Fruit fly (Drosophila melanogaster) whole organism, embryonic: ENCODE data around the gene CG7530.

Experiments
- CG10543 ChIP-seq: fragments of 200-800 bp; sonication (Bioruptor generic); optimal IDR thresholded peaks from 3 replicates; lab custom pipeline; 2017; ENCODE audit warnings: missing biosample characterization, mild to moderate bottlenecking, missing genetic modification characterization, moderate library complexity
- CG11456 ChIP-seq: fragments of 200-800 bp; sonication (Bioruptor generic); IDR thresholded peaks from 3 replicates; pipeline ENCODE4 v1.3.6; 2022; ENCODE audit warnings: missing biosample characterization, missing genetic modification characterization
- CG1233 ChIP-seq: fragments of 200-800 bp; sonication (Bioruptor generic); optimal IDR thresholded peaks from 4 replicates; lab custom pipeline; 2018; ENCODE audit warnings: missing biosample characterization, mild to moderate bottlenecking, missing genetic modification characterization
- CG12744 ChIP-seq: fragments of 200-800 bp; sonication (Bioruptor generic); optimal IDR thresholded peaks from 2 replicates; lab custom pipeline; 2016; ENCODE audit warnings: missing biosample characterization, missing genetic modification characterization
- CG12769 ChIP-seq: fragments of 200-800 bp; sonication (Bioruptor generic); optimal IDR thresholded peaks from 2 replicates; lab custom pipeline; 2019; ENCODE audit warnings: missing biosample characterization, mild to moderate bottlenecking, missing genetic modification characterization, moderate library complexity
- CG13424 ChIP-seq: fragments of 200-800 bp; sonication (Bioruptor generic); optimal IDR thresholded peaks from 2 replicates; lab custom pipeline; 2019; ENCODE audit warnings: missing biosample characterization, mild to moderate bottlenecking, missing genetic modification characterization, moderate library complexity
- CG15601 ChIP-seq: fragments of 200-800 bp; sonication (Bioruptor generic); optimal IDR thresholded peaks from 3 replicates; lab custom pipeline; 2019; ENCODE audit warnings: missing biosample characterization, mild to moderate bottlenecking, missing genetic modification characterization, moderate library complexity
- CG30020 ChIP-seq: fragments of 200-800 bp; optimal IDR thresholded peaks from 2 replicates; lab custom pipeline; 2019; ENCODE audit warnings: missing biosample characterization, mild to moderate bottlenecking, missing genetic modification characterization, moderate library complexity
- CG4404 ChIP-seq: fragments of 200-800 bp; sonication (Bioruptor generic); IDR thresholded peaks from 2 replicates; pipeline ENCODE4 v1.3.6; 2022; ENCODE audit warnings: missing biosample characterization, missing genetic modification characterization
- CG7745 ChIP-seq: fragments of 200-800 bp; sonication (Bioruptor generic); optimal IDR thresholded peaks from 2 replicates; lab custom pipeline; 2018; ENCODE audit warnings: missing biosample characterization, mild to moderate bottlenecking, missing genetic modification characterization, moderate library complexity
- CG8089 ChIP-seq: fragments of 200-800 bp; sonication (Bioruptor generic); optimal IDR thresholded peaks from 3 replicates; lab custom pipeline; 2016; ENCODE audit warnings: missing biosample characterization, missing genetic modification characterization
- CG8281 ChIP-seq: fragments of 200-800 bp; sonication (Bioruptor generic); optimal IDR thresholded peaks from 2 replicates; lab custom pipeline; 2018; ENCODE audit warnings: missing biosample characterization, mild to moderate bottlenecking, missing genetic modification characterization, moderate library complexity
- CG8944 ChIP-seq: fragments of 200-800 bp; sonication (Bioruptor generic); optimal IDR thresholded peaks from 3 replicates; lab custom pipeline; 2016; ENCODE audit warnings: missing biosample characterization, missing genetic modification characterization
- CG9727 ChIP-seq: fragments of 200-800 bp; sonication (Bioruptor generic); optimal IDR thresholded peaks from 3 replicates; lab custom pipeline; 2017; ENCODE audit warnings: missing biosample characterization, mild to moderate bottlenecking, missing genetic modification characterization
- CG9932 ChIP-seq: fragments of 200-800 bp; sonication (Bioruptor generic); IDR thresholded peaks from 2 replicates; pipeline ENCODE4 v1.3.6; 2022; ENCODE audit warnings: missing biosample characterization, missing genetic modification characterization
- Dp ChIP-seq: fragments of 200-800 bp; sonication (Bioruptor generic); optimal IDR thresholded peaks from 2 replicates; lab custom pipeline; 2018; ENCODE audit warnings: missing biosample characterization, mild to moderate bottlenecking, missing genetic modification characterization, moderate library complexity
- Eip74EF ChIP-seq, 2 experiments: fragments of 200-800 bp in 1 of 2; fragments of >200 bp in 1 of 2; sonication (Bioruptor generic) in 1 of 2; optimal IDR thresholded peaks; 2 replicates each; lab custom pipeline; 2017 to 2019; ENCODE audit warnings: missing biosample characterization in 2 of 2, missing genetic modification characterization in 2 of 2, mild to moderate bottlenecking in 1 of 2, moderate library complexity in 1 of 2
- HLH3B ChIP-seq: fragments of 200-800 bp; sonication (Bioruptor generic); IDR thresholded peaks from 2 replicates; pipeline ENCODE4 v1.3.6; 2022; ENCODE audit warnings: missing biosample characterization, missing genetic modification characterization
- Hey ChIP-seq: fragments of 200-800 bp; sonication (Bioruptor generic); optimal IDR thresholded peaks from 3 replicates; lab custom pipeline; 2018; ENCODE audit warnings: missing biosample characterization, mild to moderate bottlenecking, missing genetic modification characterization
- Hr39 ChIP-seq: fragments of >200 bp; optimal IDR thresholded peaks from 2 replicates; lab custom pipeline; 2017
- Med ChIP-seq: fragments of 200-800 bp; sonication (Bioruptor generic); peaks from one replicate; lab custom pipeline; 2016; ENCODE audit warnings: missing biosample characterization, missing genetic modification characterization, mild to moderate bottlenecking, inconsistent platforms, moderate library complexity
- Myb ChIP-seq: fragments of 200-800 bp; sonication (Bioruptor generic); optimal IDR thresholded peaks from 2 replicates; lab custom pipeline; 2016; ENCODE audit warnings: missing biosample characterization, missing genetic modification characterization
- Nf-YA ChIP-seq: fragments of 200-800 bp; sonication (Bioruptor generic); IDR thresholded peaks from 2 replicates; pipeline ENCODE4 v1.3.6; 2022; ENCODE audit warnings: missing biosample characterization, missing genetic modification characterization
- Pdp1 ChIP-seq, 2 experiments: fragments of 200-800 bp; sonication (Bioruptor generic); optimal IDR thresholded peaks; 3 replicates each; lab custom pipeline; 2016; ENCODE audit warnings: missing biosample characterization in 2 of 2, missing genetic modification characterization in 2 of 2, mild to moderate bottlenecking in 1 of 2, moderate library complexity in 1 of 2
- Taf1 ChIP-seq: fragments of 200-800 bp; sonication (Bioruptor generic); IDR thresholded peaks from 2 replicates; pipeline ENCODE4 v1.3.6; 2022; ENCODE audit warnings: missing biosample characterization, missing genetic modification characterization
- Xbp1 ChIP-seq: fragments of 200-800 bp; sonication (Bioruptor generic); optimal IDR thresholded peaks from 3 replicates; lab custom pipeline; 2016; ENCODE audit warnings: missing biosample characterization, mild to moderate bottlenecking, missing genetic modification characterization
- bigmax ChIP-seq: fragments of 200-800 bp; sonication (Bioruptor generic); optimal IDR thresholded peaks from 2 replicates; lab custom pipeline; 2018; ENCODE audit warnings: missing biosample characterization, mild to moderate bottlenecking, missing genetic modification characterization
- chinmo ChIP-seq: fragments of 200-800 bp; sonication (Bioruptor generic); IDR thresholded peaks from 4 replicates; pipeline ENCODE4 v1.3.6; 2022; ENCODE audit warnings: missing biosample characterization, missing genetic modification characterization; ENCODE audit not compliant: partially characterized antibody
- ci ChIP-seq: fragments of 200-800 bp; sonication (Bioruptor generic); IDR thresholded peaks from 3 replicates; pipeline ENCODE4 v1.3.6; 2022; ENCODE audit warnings: missing biosample characterization, missing genetic modification characterization
- gem ChIP-seq: fragments of 200-800 bp; sonication (Bioruptor generic); optimal IDR thresholded peaks from 2 replicates; lab custom pipeline; 2019; ENCODE audit warnings: missing biosample characterization, mild to moderate bottlenecking, missing genetic modification characterization, moderate library complexity
- grn ChIP-seq: fragments of 200-800 bp; sonication (Bioruptor generic); optimal IDR thresholded peaks from 3 replicates; lab custom pipeline; 2017; ENCODE audit warnings: missing biosample characterization, missing genetic modification characterization
- hkb ChIP-seq, 2 experiments: fragments of 200-800 bp in 1 of 2; fragments of >200 bp in 1 of 2; sonication (Bioruptor generic) in 1 of 2; IDR thresholded peaks in 1 of 2; optimal IDR thresholded peaks in 1 of 2; 2 replicates each; pipeline versions ENCODE4 v1.3.6 to Lab custom; 2017 to 2022; ENCODE audit warnings: missing biosample characterization in 1 of 2, missing genetic modification characterization in 1 of 2
- hth ChIP-seq: fragments of >200 bp; optimal IDR thresholded peaks from 2 replicates; lab custom pipeline; 2017; ENCODE audit warnings: inconsistent platforms
- insv ChIP-seq, 2 experiments: fragments of 200-800 bp; sonication (Bioruptor generic); optimal IDR thresholded peaks; 3 replicates each; lab custom pipeline; 2016 to 2018; ENCODE audit warnings: missing biosample characterization in 2 of 2, missing genetic modification characterization in 2 of 2
- kah ChIP-seq: fragments of 200-800 bp; sonication (Bioruptor generic); optimal IDR thresholded peaks from 2 replicates; lab custom pipeline; 2018; ENCODE audit warnings: missing biosample characterization, mild to moderate bottlenecking, missing genetic modification characterization
- nerfin-2 ChIP-seq: fragments of 200-800 bp; sonication (Bioruptor generic); IDR thresholded peaks from 2 replicates; pipeline ENCODE4 v1.3.6; 2022; ENCODE audit warnings: missing biosample characterization, missing genetic modification characterization; ENCODE audit not compliant: partially characterized antibody
- nom ChIP-seq: fragments of 200-800 bp; sonication (Bioruptor generic); optimal IDR thresholded peaks from 2 replicates; lab custom pipeline; 2017; ENCODE audit warnings: missing biosample characterization, missing genetic modification characterization, mild to moderate bottlenecking, moderate library complexity, missing genetic modification reagents
- odd ChIP-seq: fragments of 200-800 bp; sonication (Bioruptor generic); optimal IDR thresholded peaks from 2 replicates; lab custom pipeline; 2017; ENCODE audit warnings: missing biosample characterization, mild to moderate bottlenecking, missing genetic modification characterization
- pros ChIP-seq: fragments of 200-800 bp; sonication (Bioruptor generic); optimal IDR thresholded peaks from 3 replicates; lab custom pipeline; 2019; ENCODE audit warnings: missing biosample characterization, mild to moderate bottlenecking, missing genetic modification characterization, moderate library complexity
- pzg ChIP-seq: fragments of 200-800 bp; sonication (Bioruptor generic); optimal IDR thresholded peaks from 3 replicates; lab custom pipeline; 2018; ENCODE audit warnings: missing biosample characterization, mild to moderate bottlenecking, missing genetic modification characterization, moderate library complexity
- slou ChIP-seq: fragments of 200-800 bp; sonication (Bioruptor generic); optimal IDR thresholded peaks from 3 replicates; lab custom pipeline; 2016; ENCODE audit warnings: missing biosample characterization, missing genetic modification characterization
- sob ChIP-seq: fragments of 200-800 bp; sonication (Bioruptor generic); IDR thresholded peaks from 2 replicates; pipeline ENCODE4 v1.3.6; 2022; ENCODE audit warnings: missing biosample characterization, missing genetic modification characterization
- ssp ChIP-seq: fragments of 200-800 bp; sonication (Bioruptor generic); IDR thresholded peaks from 2 replicates; pipeline ENCODE4 v1.3.6; 2022; ENCODE audit warnings: missing biosample characterization, missing genetic modification characterization
- sug ChIP-seq: fragments of 200-800 bp; optimal IDR thresholded peaks from 2 replicates; lab custom pipeline; 2019; ENCODE audit warnings: missing biosample characterization, mild to moderate bottlenecking, missing genetic modification characterization, moderate library complexity
- tna ChIP-seq: fragments of 200-800 bp; sonication (Bioruptor generic); IDR thresholded peaks from 2 replicates; pipeline ENCODE4 v1.3.6; 2022; ENCODE audit warnings: missing biosample characterization, missing genetic modification characterization; ENCODE audit not compliant: partially characterized antibody
- wdn ChIP-seq: fragments of 200-800 bp; sonication (Bioruptor generic); IDR thresholded peaks from 2 replicates; pipeline ENCODE4 v1.3.6; 2022; ENCODE audit warnings: missing biosample characterization, missing genetic modification characterization
- wor ChIP-seq: fragments of 200-800 bp; sonication (Bioruptor generic); IDR thresholded peaks from 2 replicates; pipeline ENCODE4 v1.3.6; 2022; ENCODE audit warnings: missing biosample characterization, missing genetic modification characterization
- z ChIP-seq: fragments of 200-800 bp; sonication (Bioruptor generic); IDR thresholded peaks from 3 replicates; pipeline ENCODE4 v1.3.6; 2022; ENCODE audit warnings: missing biosample characterization, missing genetic modification characterization
- zen ChIP-seq: fragments of 200-800 bp; sonication (Bioruptor generic); optimal IDR thresholded peaks from 3 replicates; lab custom pipeline; 2018; ENCODE audit warnings: missing biosample characterization, mild to moderate bottlenecking, missing genetic modification characterization, moderate library complexity

The CG7530 gene

dm6 chr3R:14730595-14730994, 714 bp downstream of the CG7530 start (continued):
- TF ChIP-seq ci (GFP tag; lab: Robert Waterston, UW), result 0 out of 3 replicates have a peak, but pooled peaks have one; percentile 18
- TF ChIP-seq CG8281, result no peak
- TF ChIP-seq hth (lab: Kevin White, UChicago), result no peak
- TF ChIP-seq tna, result 0 out of 2 replicates have a peak, but pooled peaks have one; percentile 7
- no peak for TF ChIP-seq CG30020
- TF ChIP-seq Taf1 (GFP tag; lab: Robert Waterston, UW), result no peak
- peak; percentile 34 for TF ChIP-seq CG10543
- TF ChIP-seq Med (GFP tag; lab: Kevin White, UChicago), result peak; percentile 77
- no peak for TF ChIP-seq bigmax (GFP tag; lab: Kevin White, UChicago)
- no peak for TF ChIP-seq zen (tag; lab: Kevin White, UChicago)
- no peak for TF ChIP-seq sob (GFP tag; lab: Robert Waterston, UW)
- TF ChIP-seq nerfin-2, result no peak
- no peak for TF ChIP-seq pzg (GFP tag; lab: Kevin White, UChicago)
- peak; percentile 24 for TF ChIP-seq sug (tag; lab: Kevin White, UChicago)
- no peak for TF ChIP-seq CG13424
- TF ChIP-seq CG15601 (tag; lab: Kevin White, UChicago), result no peak
- 0 out of 2 replicates have a peak, but pooled peaks have one; percentile 29 for TF ChIP-seq Nf-YA (GFP tag; lab: Robert Waterston, UW)
- TF ChIP-seq Hey (tag; lab: Kevin White, UChicago), result no peak
- TF ChIP-seq CG12769 (tag; lab: Kevin White, UChicago), result peak; percentile 10
- peak; percentile 36 for TF ChIP-seq nom
- TF ChIP-seq z, result peak; percentile 78; the same call in 2 of the 3 replicates
- no peak for TF ChIP-seq CG8944 (GFP tag; lab: Kevin White, UChicago)

dm6 chr3R:14729686-14730493, 1.4 kb downstream of the CG7530 start:
- TF ChIP-seq wor (GFP tag; lab: Robert Waterston, UW) (no peak), Myb (GFP tag; lab: Kevin White, UChicago) (no peak), HLH3B (GFP tag; lab: Robert Waterston, UW) (no peak), pros (GFP tag; lab: Kevin White, UChicago) (peak; percentile 76), CG1233 (GFP tag; lab: Kevin White, UChicago) (no peak), CG12744 (no peak), wdn (GFP tag; lab: Robert Waterston, UW) (no peak), CG11456 (GFP tag; lab: Robert Waterston, UW) (no peak), grn (no peak), kah (no peak), CG9932 (GFP tag; lab: Robert Waterston, UW) (no peak), Pdp1 (GFP tag; optimal IDR thresholded peaks at IDR 0.05; lab: Kevin White, UChicago) (peak in 1 of 2 experiments; percentile 68), gem (tag; lab: Kevin White, UChicago) (peak; percentile 9), Hr39 (lab: Kevin White, UChicago) (no peak), hkb (optimal IDR thresholded peaks at IDR 0.05; lab: Kevin White, UChicago) (no peak), hkb (GFP tag; IDR thresholded peaks at IDR 0.05; lab: Robert Waterston, UW) (no peak), CG4404 (GFP tag; lab: Robert Waterston, UW) (no peak), slou (no peak), CG7745 (tag; lab: Kevin White, UChicago) (no peak), chinmo (GFP tag; lab: Robert Waterston, UW) (0 out of 4 replicates have a peak, but pooled peaks have one; percentile 9), odd (GFP tag; lab: Kevin White, UChicago) (no peak), Xbp1 (GFP tag; lab: Kevin White, UChicago) (no peak), Eip74EF (GFP tag; optimal IDR thresholded peaks at IDR 0.05; lab: Kevin White, UChicago) (peak in 1 of 2 experiments; percentile 76), CG9727 (GFP tag; lab: Kevin White, UChicago) (no peak), Dp (GFP tag; lab: Kevin White, UChicago) (no peak), CG8089 (GFP tag; lab: Kevin White, UChicago) (no peak), insv (GFP tag; optimal IDR thresholded peaks at IDR 0.05; lab: Kevin White, UChicago) (no peak), ssp (GFP tag; lab: Robert Waterston, UW) (no peak)
